Fruit fly (Drosophila melanogaster) whole organism, embryonic: Measurements from ENCODE around the gene CG1774.
A peak's percentile ranks its signal among the peaks of the same experiment; 100 is the strongest.

Source experiments
- Bgb ChIP-seq: fragments of 200-800 bp; sonication (Bioruptor generic); IDR thresholded peaks from 2 replicates; pipeline ENCODE4 v1.3.6; 2022; ENCODE audit warnings: missing biosample characterization, missing genetic modification characterization; ENCODE audit not compliant: partially characterized antibody
- C15 ChIP-seq: fragments of 200-800 bp; sonication (Bioruptor generic); IDR thresholded peaks from 3 replicates; pipeline ENCODE4 v1.3.6; 2022; ENCODE audit warnings: missing biosample characterization, missing genetic modification characterization
- CG10543 ChIP-seq: fragments of 200-800 bp; sonication (Bioruptor generic); optimal IDR thresholded peaks from 3 replicates; lab custom pipeline; 2017; ENCODE audit warnings: missing biosample characterization, mild to moderate bottlenecking, missing genetic modification characterization, moderate library complexity
- CG10959 ChIP-seq: fragments of 200-800 bp; sonication (Bioruptor generic); IDR thresholded peaks from 2 replicates; pipeline ENCODE4 v1.3.6; 2022; ENCODE audit warnings: missing biosample characterization, missing genetic modification characterization
- CG11093 ChIP-seq: fragments of 200-800 bp; sonication (Bioruptor generic); IDR thresholded peaks from 3 replicates; pipeline ENCODE4 v1.3.6; 2022; ENCODE audit warnings: missing biosample characterization, missing genetic modification characterization
- CG11696 ChIP-seq: fragments of 200-800 bp; sonication (Bioruptor generic); IDR thresholded peaks from 2 replicates; pipeline ENCODE4 v1.3.6; 2022; ENCODE audit warnings: missing biosample characterization, missing genetic modification characterization
- CG1603 ChIP-seq: fragments of 200-800 bp; sonication (Bioruptor generic); optimal IDR thresholded peaks from 2 replicates; lab custom pipeline; 2019; ENCODE audit warnings: missing biosample characterization, mild to moderate bottlenecking, missing genetic modification characterization, moderate library complexity
- CG17361 ChIP-seq: fragments of 200-800 bp; sonication (Bioruptor generic); IDR thresholded peaks from 3 replicates; pipeline ENCODE4 v1.3.6; 2022; ENCODE audit warnings: missing biosample characterization, missing genetic modification characterization
- CG17912 ChIP-seq: fragments of 200-800 bp; sonication (Bioruptor generic); optimal IDR thresholded peaks from 2 replicates; lab custom pipeline; 2018; ENCODE audit warnings: missing biosample characterization, mild to moderate bottlenecking, missing genetic modification characterization
- CG1792 ChIP-seq: fragments of 200-800 bp; sonication (Bioruptor generic); optimal IDR thresholded peaks from 2 replicates; lab custom pipeline; 2016; ENCODE audit warnings: missing biosample characterization, missing genetic modification characterization
- CG1832 ChIP-seq: fragments of 200-800 bp; sonication (Bioruptor generic); optimal IDR thresholded peaks from 2 replicates; lab custom pipeline; 2017; ENCODE audit warnings: missing biosample characterization, mild to moderate bottlenecking, missing genetic modification characterization, inconsistent platforms
- CG3847 ChIP-seq: fragments of 200-800 bp; sonication (Bioruptor generic); IDR thresholded peaks from 2 replicates; pipeline ENCODE4 v1.3.6; 2022; ENCODE audit warnings: missing biosample characterization, missing genetic modification characterization
- CG4820 ChIP-seq: fragments of 200-800 bp; sonication (Bioruptor generic); optimal IDR thresholded peaks from 3 replicates; lab custom pipeline; 2016; ENCODE audit warnings: missing biosample characterization, missing genetic modification characterization
- CG7372 ChIP-seq: fragments of 200-800 bp; sonication (Bioruptor generic); IDR thresholded peaks from 2 replicates; pipeline ENCODE4 v1.3.6; 2022; ENCODE audit warnings: missing biosample characterization, missing genetic modification characterization
- CG7928 ChIP-seq: fragments of 200-800 bp; sonication (Bioruptor generic); optimal IDR thresholded peaks from 2 replicates; lab custom pipeline; 2017; ENCODE audit warnings: missing biosample characterization, mild to moderate bottlenecking, missing genetic modification characterization
- CG8359 ChIP-seq: fragments of 200-800 bp; sonication (Bioruptor generic); optimal IDR thresholded peaks from 2 replicates; lab custom pipeline; 2017; ENCODE audit warnings: missing biosample characterization, mild to moderate bottlenecking, missing genetic modification characterization, borderline replicate concordance
- Eip74EF ChIP-seq, 2 experiments: fragments of 200-800 bp in 1 of 2; fragments of >200 bp in 1 of 2; sonication (Bioruptor generic) in 1 of 2; optimal IDR thresholded peaks; 2 replicates each; lab custom pipeline; 2017 to 2019; ENCODE audit warnings: missing biosample characterization in 2 of 2, missing genetic modification characterization in 2 of 2, mild to moderate bottlenecking in 1 of 2, moderate library complexity in 1 of 2
- HmgD ChIP-seq: fragments of 200-800 bp; sonication (Bioruptor generic); optimal IDR thresholded peaks from 3 replicates; lab custom pipeline; 2016; ENCODE audit warnings: missing biosample characterization, missing genetic modification characterization
- Hmr ChIP-seq: fragments of 200-800 bp; sonication (Bioruptor generic); optimal IDR thresholded peaks from 3 replicates; lab custom pipeline; 2017; ENCODE audit warnings: mild to moderate bottlenecking, missing biosample characterization, missing genetic modification reagents, missing genetic modification characterization
- Hr78 ChIP-seq, 2 experiments: fragments of 200-800 bp in 1 of 2; fragments of >200 bp in 1 of 2; sonication (Bioruptor generic) in 1 of 2; optimal IDR thresholded peaks; 2 replicates each; lab custom pipeline; 2017 to 2019; ENCODE audit warnings: missing biosample characterization in 2 of 2, missing genetic modification characterization in 2 of 2, mild to moderate bottlenecking in 1 of 2, moderate library complexity in 1 of 2
- Hsf ChIP-seq: fragments of 200-800 bp; sonication (Bioruptor generic); optimal IDR thresholded peaks from 3 replicates; lab custom pipeline; 2016; ENCODE audit warnings: missing biosample characterization, missing genetic modification characterization
- Lim3 ChIP-seq: fragments of 200-800 bp; sonication (Bioruptor generic); IDR thresholded peaks from 2 replicates; pipeline ENCODE4 v1.3.6; 2022; ENCODE audit warnings: missing biosample characterization, missing genetic modification characterization
- NfI ChIP-seq: fragments of 200-800 bp; sonication (Bioruptor generic); optimal IDR thresholded peaks from 3 replicates; lab custom pipeline; 2018; ENCODE audit warnings: missing biosample characterization, mild to moderate bottlenecking, missing genetic modification characterization, moderate library complexity
- Rfx ChIP-seq: fragments of 200-800 bp; sonication (Bioruptor generic); IDR thresholded peaks from 2 replicates; pipeline ENCODE4 v1.3.6; 2022; ENCODE audit warnings: missing biosample characterization, missing genetic modification characterization
- Side ChIP-seq: fragments of 200-800 bp; sonication (Bioruptor generic); optimal IDR thresholded peaks from 2 replicates; lab custom pipeline; 2016; ENCODE audit warnings: missing biosample characterization, missing genetic modification characterization
- Sin3A ChIP-seq: fragments of >200 bp; optimal IDR thresholded peaks from 2 replicates; lab custom pipeline; 2018
- TFAM ChIP-seq: fragments of 200-800 bp; sonication (Bioruptor generic); optimal IDR thresholded peaks from 2 replicates; lab custom pipeline; 2017; ENCODE audit warnings: missing biosample characterization, missing genetic modification characterization, inconsistent platforms
- Trl ChIP-seq, 3 experiments: fragments of >200 bp in 2 of 3; fragments of 200-800 bp in 1 of 3; sonication (Bioruptor generic) in 1 of 3; optimal IDR thresholded peaks; 2 replicates in 1 of 3; 3 replicates in 2 of 3; lab custom pipeline; 2016 to 2017; ENCODE audit warnings: missing biosample characterization in 1 of 3, missing genetic modification characterization in 1 of 3
- Usf ChIP-seq: fragments of 200-800 bp; sonication (Bioruptor generic); optimal IDR thresholded peaks from 2 replicates; lab custom pipeline; 2017; ENCODE audit warnings: missing genotype, missing biosample characterization, missing genetic modification characterization
- Vsx1 ChIP-seq: fragments of 200-800 bp; sonication (Bioruptor generic); optimal IDR thresholded peaks from 2 replicates; lab custom pipeline; 2017; ENCODE audit warnings: missing biosample characterization, mild to moderate bottlenecking, missing genetic modification characterization, missing genetic modification reagents
- ase ChIP-seq: fragments of 200-800 bp; sonication (Bioruptor generic); IDR thresholded peaks from 3 replicates; pipeline ENCODE4 v1.3.6; 2022; ENCODE audit warnings: missing biosample characterization, missing genetic modification characterization
- bcd ChIP-seq: fragments of 200-800 bp; sonication (Bioruptor generic); optimal IDR thresholded peaks from 2 replicates; lab custom pipeline; 2017; ENCODE audit warnings: missing biosample characterization, mild to moderate bottlenecking, missing genetic modification characterization
- chm ChIP-seq: fragments of 200-800 bp; sonication (Bioruptor generic); IDR thresholded peaks from 2 replicates; pipeline ENCODE4 v1.3.6; 2022; ENCODE audit warnings: missing biosample characterization, missing genetic modification characterization
- dan ChIP-seq: fragments of 200-800 bp; sonication (Bioruptor generic); IDR thresholded peaks from 2 replicates; pipeline ENCODE4 v1.3.6; 2022; ENCODE audit warnings: missing biosample characterization, missing genetic modification characterization
- danr ChIP-seq: fragments of 200-800 bp; sonication (Bioruptor generic); IDR thresholded peaks from 2 replicates; pipeline ENCODE4 v1.3.6; 2022; ENCODE audit warnings: missing biosample characterization, missing genetic modification characterization
- dimm ChIP-seq: fragments of 200-800 bp; sonication (Bioruptor generic); IDR thresholded peaks from 2 replicates; pipeline ENCODE4 v1.3.6; 2022; ENCODE audit warnings: missing biosample characterization, missing genetic modification characterization
- dm ChIP-seq: fragments of 200-800 bp; sonication (Bioruptor generic); optimal IDR thresholded peaks from 3 replicates; lab custom pipeline; 2016; ENCODE audit warnings: missing biosample characterization, missing genetic modification characterization
- fd64A ChIP-seq: fragments of 200-800 bp; sonication (Bioruptor generic); optimal IDR thresholded peaks from 3 replicates; lab custom pipeline; 2018; ENCODE audit warnings: missing biosample characterization, mild to moderate bottlenecking, missing genetic modification characterization
- hb ChIP-seq: fragments of 200-800 bp; sonication (Bioruptor generic); IDR thresholded peaks from 3 replicates; pipeline ENCODE4 v1.3.6; 2022; ENCODE audit warnings: missing biosample characterization, missing genetic modification characterization; ENCODE audit not compliant: partially characterized antibody
- kay ChIP-seq: fragments of 200-800 bp; sonication (Bioruptor generic); optimal IDR thresholded peaks from 2 replicates; lab custom pipeline; 2016; ENCODE audit warnings: missing biosample characterization, missing genetic modification characterization
- mld ChIP-seq: fragments of 200-800 bp; sonication (Bioruptor generic); IDR thresholded peaks from 3 replicates; pipeline ENCODE4 v1.3.6; 2022; ENCODE audit warnings: missing biosample characterization, missing genetic modification characterization; ENCODE audit not compliant: partially characterized antibody
- prd ChIP-seq, 3 experiments: fragments of >200 bp in 2 of 3; fragments of 200-800 bp in 1 of 3; sonication (Bioruptor generic) in 1 of 3; optimal IDR thresholded peaks in 2 of 3; IDR thresholded peaks in 1 of 3; 2 replicates in 2 of 3; 3 replicates in 1 of 3; pipeline versions ENCODE4 v1.3.6 to Lab custom; 2017 to 2022; ENCODE audit warnings: missing biosample characterization in 1 of 3, missing genetic modification characterization in 1 of 3
- pum ChIP-seq: fragments of 200-800 bp; sonication (Bioruptor generic); optimal IDR thresholded peaks from 2 replicates; lab custom pipeline; 2016; ENCODE audit warnings: missing biosample characterization, missing genetic modification characterization
- run ChIP-seq: fragments of 200-800 bp; sonication (Bioruptor generic); optimal IDR thresholded peaks from 3 replicates; lab custom pipeline; 2018; ENCODE audit warnings: missing biosample characterization, mild to moderate bottlenecking, missing genetic modification characterization
- slp2 ChIP-seq: fragments of 200-800 bp; sonication (Bioruptor generic); optimal IDR thresholded peaks from 2 replicates; lab custom pipeline; 2016; ENCODE audit warnings: missing biosample characterization, missing genetic modification characterization
- so ChIP-seq: fragments of 200-800 bp; sonication (Bioruptor generic); IDR thresholded peaks from 3 replicates; pipeline ENCODE4 v1.3.6; 2022; ENCODE audit warnings: missing biosample characterization, missing genetic modification characterization
- stc ChIP-seq: fragments of 200-800 bp; sonication (Bioruptor generic); IDR thresholded peaks from 2 replicates; pipeline ENCODE4 v1.3.6; 2022; ENCODE audit warnings: missing biosample characterization, missing genetic modification characterization
- tap ChIP-seq: fragments of 200-800 bp; optimal IDR thresholded peaks from 3 replicates; lab custom pipeline; 2019; ENCODE audit warnings: missing biosample characterization, mild to moderate bottlenecking, missing genetic modification characterization, moderate library complexity
- trh ChIP-seq: fragments of 200-800 bp; sonication (Bioruptor generic); optimal IDR thresholded peaks from 2 replicates; lab custom pipeline; 2016; ENCODE audit warnings: missing biosample characterization, missing genetic modification characterization
- tx ChIP-seq: fragments of 200-800 bp; sonication (Bioruptor generic); optimal IDR thresholded peaks from 2 replicates; lab custom pipeline; 2016; ENCODE audit warnings: missing biosample characterization, missing genetic modification characterization

The CG1774 gene

DNA sequence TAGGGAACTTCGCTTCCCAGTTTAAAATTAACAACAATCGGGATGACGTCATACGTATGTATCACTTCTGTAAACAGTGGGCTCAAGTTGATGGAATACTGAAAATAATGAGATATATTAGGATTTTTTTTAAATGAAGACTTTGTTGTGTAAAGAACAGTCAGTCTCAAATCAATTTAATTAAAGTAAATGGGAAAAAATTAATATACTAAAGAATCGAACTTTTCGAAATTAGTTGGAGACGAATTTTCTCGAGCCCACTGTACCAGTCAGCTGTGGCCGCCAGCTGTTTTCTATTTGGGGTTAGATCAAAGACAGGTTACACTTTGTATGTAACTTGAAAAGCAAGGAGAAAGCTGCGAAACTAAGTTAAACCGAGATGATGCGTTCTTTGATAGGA lies 4.2 kb upstream of the CG1774 start, which contains the start of gene CG1635 (continued):
- peak; percentile 100 for TF ChIP-seq so
- peak; percentile 97 for TF ChIP-seq slp2 (GFP tag; lab: Kevin White, UChicago)
- TF ChIP-seq CG1603 (tag; lab: Kevin White, UChicago): peak; percentile 97
- peak; percentile 99 for TF ChIP-seq danr
- peak; percentile 99 for TF ChIP-seq C15 (GFP tag; lab: Robert Waterston, UW)
- TF ChIP-seq Lim3 (GFP tag; lab: Robert Waterston, UW): peak; percentile 97
- TF ChIP-seq tap: peak; percentile 100
- TF ChIP-seq CG10959 (GFP tag; lab: Robert Waterston, UW): peak; percentile 96
- TF ChIP-seq Side (GFP tag; lab: Kevin White, UChicago): peak; percentile 98
- TF ChIP-seq Eip74EF (GFP tag; optimal IDR thresholded peaks at IDR 0.05; lab: Kevin White, UChicago): peak in 1 of 2 experiments; percentile 98
- peak; percentile 99 for TF ChIP-seq bcd
- peak; percentile 99 for TF ChIP-seq chm (GFP tag; lab: Robert Waterston, UW)
- peak; percentile 99 for TF ChIP-seq CG3847 (GFP tag; lab: Robert Waterston, UW)
- TF ChIP-seq prd (optimal IDR thresholded peaks at IDR 0.05; lab: Kevin White, UChicago): no peak
- TF ChIP-seq prd (GFP tag; IDR thresholded peaks at IDR 0.05; lab: Robert Waterston, UW): peak; percentile 99
- peak; percentile 99 for TF ChIP-seq stc
- peak; percentile 97 for TF ChIP-seq CG11696 (GFP tag; lab: Robert Waterston, UW)
- TF ChIP-seq CG7372 (GFP tag; lab: Robert Waterston, UW): peak; percentile 99
- TF ChIP-seq Rfx (GFP tag; lab: Robert Waterston, UW): peak; percentile 99
- TF ChIP-seq CG1792: peak; percentile 97
- TF ChIP-seq CG7928 (GFP tag; lab: Kevin White, UChicago): peak; percentile 86
- TF ChIP-seq kay (GFP tag; lab: Kevin White, UChicago): peak; percentile 99
- TF ChIP-seq dimm: peak; percentile 99
- TF ChIP-seq Bgb: peak; percentile 63; the same call in 1 of the 2 replicates
- 0 out of 3 replicates have a peak, but pooled peaks have one; percentile 56 for TF ChIP-seq mld (GFP tag; lab: Robert Waterston, UW)
- peak; percentile 94 for TF ChIP-seq TFAM
- peak in 1 of 2 experiments; percentile 97 for TF ChIP-seq Hr78 (GFP tag; optimal IDR thresholded peaks at IDR 0.05; lab: Kevin White, UChicago)
- peak; percentile 98 for TF ChIP-seq tx
- TF ChIP-seq trh (GFP tag; lab: Kevin White, UChicago): peak; percentile 96
- no peak for TF ChIP-seq CG1832 (GFP tag; lab: Kevin White, UChicago)
- peak; percentile 99 for TF ChIP-seq ase (GFP tag; lab: Robert Waterston, UW)
- TF ChIP-seq HmgD (GFP tag; lab: Kevin White, UChicago): peak; percentile 92
- TF ChIP-seq fd64A (GFP tag; lab: Kevin White, UChicago): peak; percentile 99
- TF ChIP-seq hb: peak; percentile 54; the same call in 1 of the 3 replicates
- TF ChIP-seq Hsf (GFP tag; lab: Kevin White, UChicago): peak; percentile 99
- TF ChIP-seq CG4820 (GFP tag; lab: Kevin White, UChicago): peak; percentile 98
- TF ChIP-seq CG17912 (GFP tag; lab: Kevin White, UChicago): peak; percentile 99
- peak; percentile 99 for TF ChIP-seq run (tag; lab: Kevin White, UChicago)
- peak; percentile 90 for TF ChIP-seq dan
- peak; percentile 98 for TF ChIP-seq Vsx1 (GFP tag; lab: Kevin White, UChicago)
- TF ChIP-seq CG10543 (GFP tag; lab: Kevin White, UChicago): peak; percentile 99
- TF ChIP-seq Trl (optimal IDR thresholded peaks at IDR 0.05; lab: Kevin White, UChicago): no peak
- TF ChIP-seq Trl (GFP tag; optimal IDR thresholded peaks at IDR 0.05; lab: Kevin White, UChicago): peak; percentile 95
- TF ChIP-seq CG8359 (GFP tag; lab: Kevin White, UChicago): peak; percentile 95
- TF ChIP-seq NfI (GFP tag; lab: Kevin White, UChicago): peak; percentile 100
- TF ChIP-seq CG17361: peak; percentile 100
- peak; percentile 98 for TF ChIP-seq CG11093 (GFP tag; lab: Robert Waterston, UW)
- TF ChIP-seq pum (GFP tag; lab: Kevin White, UChicago): peak; percentile 97
- peak; percentile 100 for TF ChIP-seq Hmr (GFP tag; lab: Kevin White, UChicago)
- peak; percentile 97 for TF ChIP-seq dm (GFP tag; lab: Kevin White, UChicago)
- TF ChIP-seq Sin3A (lab: Kevin White, UChicago): no peak
- peak; percentile 98 for TF ChIP-seq Usf (GFP tag; lab: Kevin White, UChicago)
